Worm (Caenorhabditis elegans) whole organism, young adult: ENCODE results near the gene C26B2.7.
"Not testable (repeated sequence)": the region's sequence is repeated elsewhere in the genome, so short reads cannot be mapped to it uniquely, and the experiment has no call there.

Experiments
- B0019.2 ChIP-seq: fragments of 200-800 bp; sonication (Bioruptor generic); conservative IDR thresholded peaks from 2 replicates; pipeline ENCODE4 v1.3.6; 2022; ENCODE audit warnings: missing genetic modification reagents, missing genetic modification characterization, missing compliant biosample characterization
- C17E4.6 ChIP-seq: fragments of 200-800 bp; sonication (Bioruptor generic); IDR thresholded peaks from 2 replicates; pipeline ENCODE4 v1.3.6; 2022; ENCODE audit warnings: missing genetic modification reagents, missing genetic modification characterization, missing compliant biosample characterization
- D2030.7 ChIP-seq: fragments of 200-800 bp; sonication (Bioruptor generic); IDR thresholded peaks from 2 replicates; pipeline ENCODE4 v1.3.6; 2022; ENCODE audit warnings: missing genetic modification reagents, missing genetic modification characterization, missing compliant biosample characterization
- F33H1.4 ChIP-seq: fragments of 200-800 bp; sonication (Bioruptor generic); IDR thresholded peaks from 2 replicates; pipeline ENCODE4 v1.3.6; 2022; ENCODE audit warnings: missing genetic modification reagents, missing genetic modification characterization, missing compliant biosample characterization
- F49E8.2 ChIP-seq: sonication (generic microtip); optimal IDR thresholded peaks from 3 replicates; lab custom pipeline; 2017; ENCODE audit warnings: missing genetic modification characterization, mild to moderate bottlenecking, missing compliant biosample characterization, antibody characterized with exemption, moderate library complexity; ENCODE audit not compliant: insufficient read depth
- K12H6.12 ChIP-seq: fragments of 200-800 bp; sonication (Bioruptor generic); optimal IDR thresholded peaks from 2 replicates; lab custom pipeline; 2018; ENCODE audit warnings: mild to moderate bottlenecking, missing genetic modification characterization, missing compliant biosample characterization
- Y79H2A.3 ChIP-seq: fragments of 200-800 bp; sonication (Bioruptor generic); conservative IDR thresholded peaks from 2 replicates; pipeline ENCODE4 v1.3.6; 2022; ENCODE audit warnings: missing genetic modification reagents, missing genetic modification characterization, missing compliant biosample characterization
- Y95B8A.8 ChIP-seq: fragments of 200-800 bp; sonication (Bioruptor generic); IDR thresholded peaks from 2 replicates; pipeline ENCODE4 v1.3.6; 2022; ENCODE audit warnings: missing genetic modification reagents, missing genetic modification characterization, missing compliant biosample characterization
- ZK185.1 ChIP-seq: sonication (generic microtip); optimal IDR thresholded peaks from 2 replicates; lab custom pipeline; 2016; ENCODE audit warnings: mild to moderate bottlenecking, missing genetic modification characterization, missing compliant biosample characterization; ENCODE audit not compliant: poor library complexity, severe bottlenecking
- aptf-2 ChIP-seq: fragments of 200-800 bp; sonication (Bioruptor generic); conservative IDR thresholded peaks from 2 replicates; pipeline ENCODE4 v1.3.6; 2022; ENCODE audit warnings: missing genetic modification reagents, missing genetic modification characterization, missing compliant biosample characterization
- athp-1 ChIP-seq: sonication (generic microtip); optimal IDR thresholded peaks from 2 replicates; lab custom pipeline; 2017; ENCODE audit warnings: mild to moderate bottlenecking, missing genetic modification characterization, missing compliant biosample characterization
- attf-5 ChIP-seq: fragments of 200-800 bp; sonication (Bioruptor generic); optimal IDR thresholded peaks from 2 replicates; lab custom pipeline; 2018; ENCODE audit warnings: mild to moderate bottlenecking, missing genetic modification characterization, missing compliant biosample characterization
- attf-6 ChIP-seq: fragments of 200-800 bp; sonication (Bioruptor generic); IDR thresholded peaks from 2 replicates; pipeline ENCODE4 v1.3.6; 2022; ENCODE audit warnings: missing genetic modification reagents, missing genetic modification characterization, missing compliant biosample characterization
- ccch-3 ChIP-seq: fragments of 200-800 bp; sonication (Bioruptor generic); optimal IDR thresholded peaks from 2 replicates; lab custom pipeline; 2018; ENCODE audit warnings: mild to moderate bottlenecking, missing genetic modification characterization, missing compliant biosample characterization
- ceh-100 ChIP-seq: fragments of 200-800 bp; sonication (Bioruptor generic); IDR thresholded peaks from 2 replicates; pipeline ENCODE4 v1.3.6; 2022; ENCODE audit warnings: missing genetic modification reagents, missing genetic modification characterization, missing compliant biosample characterization
- ceh-27 ChIP-seq: fragments of 200-800 bp; sonication (Bioruptor generic); optimal IDR thresholded peaks from 2 replicates; lab custom pipeline; 2018; ENCODE audit warnings: mild to moderate bottlenecking, missing genetic modification characterization, moderate library complexity, missing compliant biosample characterization
- chd-7 ChIP-seq: sonication (generic microtip); optimal IDR thresholded peaks from 2 replicates; lab custom pipeline; 2016; ENCODE audit warnings: mild to moderate bottlenecking, missing genetic modification characterization, moderate library complexity, missing compliant biosample characterization
- die-1 ChIP-seq: sonication (generic microtip); optimal IDR thresholded peaks from 2 replicates; lab custom pipeline; 2016; ENCODE audit warnings: missing genotype, mild to moderate bottlenecking, missing genetic modification characterization, missing compliant biosample characterization
- dox-1 ChIP-seq: fragments of 200-800 bp; sonication (Bioruptor generic); IDR thresholded peaks from 2 replicates; pipeline ENCODE4 v1.3.6; 2022; ENCODE audit warnings: missing genetic modification reagents, missing genetic modification characterization, missing compliant biosample characterization
- egrh-3 ChIP-seq: fragments of 200-800 bp; sonication (Bioruptor generic); IDR thresholded peaks from 2 replicates; pipeline ENCODE4 v1.3.6; 2022; ENCODE audit warnings: missing genetic modification reagents, missing genetic modification characterization, missing compliant biosample characterization
- ekl-4 ChIP-seq: fragments of 200-800 bp; sonication (Bioruptor generic); IDR thresholded peaks from 2 replicates; pipeline ENCODE4 v1.3.6; 2022; ENCODE audit warnings: missing genetic modification reagents, missing genetic modification characterization, missing compliant biosample characterization
- him-1 ChIP-seq: sonication (generic microtip); optimal IDR thresholded peaks from 2 replicates; lab custom pipeline; 2016; ENCODE audit warnings: missing genotype, missing genetic modification reagents, missing genetic modification characterization, missing compliant biosample characterization
- hmg-1.2 ChIP-seq: fragments of 200-800 bp; sonication (Bioruptor generic); IDR thresholded peaks from 2 replicates; pipeline ENCODE4 v1.3.6; 2022; ENCODE audit warnings: missing genetic modification reagents, missing genetic modification characterization, missing compliant biosample characterization
- hrde-1 ChIP-seq: sonication (generic microtip); optimal IDR thresholded peaks from 2 replicates; lab custom pipeline; 2016; ENCODE audit warnings: missing genetic modification characterization, mild to moderate bottlenecking, missing compliant biosample characterization, moderate library complexity, missing genotype, missing genetic modification reagents, borderline replicate concordance
- hsf-1 ChIP-seq: fragments of 200-800 bp; sonication (Bioruptor generic); IDR thresholded peaks from 2 replicates; pipeline ENCODE4 v1.3.6; 2022; ENCODE audit warnings: missing genetic modification reagents, missing genetic modification characterization, missing compliant biosample characterization
- let-607 ChIP-seq, 2 experiments: fragments of 200-800 bp in 1 of 2; sonication (Bioruptor generic) in 1 of 2; sonication (generic microtip) in 1 of 2; optimal IDR thresholded peaks; 2 replicates each; lab custom pipeline; 2016 to 2018; ENCODE audit warnings: mild to moderate bottlenecking in 2 of 2, missing compliant biosample characterization in 2 of 2, missing genetic modification characterization in 2 of 2, moderate library complexity in 2 of 2, missing genotype in 1 of 2
- lin-35 ChIP-seq, 3 experiments: fragments of 150-350 bp in 2 of 3; sonication (generic microtip) in 1 of 3; optimal IDR thresholded peaks; 2 replicates each; lab custom pipeline; 2014 to 2018; ENCODE audit warnings: missing biosample characterization in 3 of 3, missing genetic modification characterization in 3 of 3, missing genetic modification reagents in 3 of 3
- lin-54 ChIP-seq: fragments of 200-800 bp; sonication (Bioruptor generic); optimal IDR thresholded peaks from 2 replicates; lab custom pipeline; 2018; ENCODE audit warnings: mild to moderate bottlenecking, missing genetic modification characterization, missing compliant biosample characterization
- lir-1 ChIP-seq: fragments of 200-800 bp; sonication (Bioruptor generic); conservative IDR thresholded peaks from 2 replicates; pipeline ENCODE4 v1.3.6; 2022; ENCODE audit warnings: missing genetic modification reagents, missing genetic modification characterization, missing compliant biosample characterization
- lsl-1 ChIP-seq: fragments of 200-800 bp; sonication (Bioruptor generic); optimal IDR thresholded peaks from 2 replicates; lab custom pipeline; 2018; ENCODE audit warnings: mild to moderate bottlenecking, missing genetic modification characterization, moderate library complexity, missing compliant biosample characterization
- madf-10 ChIP-seq: sonication (generic microtip); optimal IDR thresholded peaks from 2 replicates; lab custom pipeline; 2016; ENCODE audit warnings: mild to moderate bottlenecking, missing genetic modification characterization, missing compliant biosample characterization
- madf-6 ChIP-seq: fragments of 200-800 bp; sonication (Bioruptor generic); IDR thresholded peaks from 2 replicates; pipeline ENCODE4 v1.3.6; 2022; ENCODE audit warnings: missing genetic modification reagents, missing genetic modification characterization, missing compliant biosample characterization
- madf-8 ChIP-seq: fragments of 200-800 bp; sonication (Bioruptor generic); conservative IDR thresholded peaks from 2 replicates; pipeline ENCODE4 v1.3.6; 2022; ENCODE audit warnings: missing genetic modification reagents, missing genetic modification characterization, missing compliant biosample characterization
- mcd-1 ChIP-seq: fragments of 200-800 bp; sonication (Bioruptor generic); IDR thresholded peaks from 2 replicates; pipeline ENCODE4 v1.3.6; 2022; ENCODE audit warnings: missing genetic modification reagents, missing genetic modification characterization, missing compliant biosample characterization
- nhr-80 ChIP-seq: sonication (generic microtip); optimal IDR thresholded peaks from 2 replicates; lab custom pipeline; 2016; ENCODE audit warnings: missing genetic modification characterization, missing compliant biosample characterization
- pbrm-1 ChIP-seq: fragments of 200-800 bp; sonication (Bioruptor generic); IDR thresholded peaks from 2 replicates; pipeline ENCODE4 v1.3.6; 2022; ENCODE audit warnings: missing genetic modification reagents, missing genetic modification characterization, missing compliant biosample characterization
- rec-8 ChIP-seq, 2 experiments: sonication (generic microtip); optimal IDR thresholded peaks; 2 replicates each; lab custom pipeline; 2016; ENCODE audit warnings: mild to moderate bottlenecking in 2 of 2, missing genetic modification characterization in 2 of 2, missing genetic modification reagents in 2 of 2, missing genotype in 2 of 2, missing biosample characterization in 1 of 2, missing compliant biosample characterization in 1 of 2, moderate library complexity in 1 of 2
- snpc-3.4 ChIP-seq: sonication (generic microtip); optimal IDR thresholded peaks from 2 replicates; lab custom pipeline; 2017; ENCODE audit warnings: missing genetic modification characterization, mild to moderate bottlenecking, missing compliant biosample characterization, antibody characterized with exemption, moderate library complexity, missing genotype, missing genetic modification reagents
- snpc-4 ChIP-seq, 5 experiments: fragments of 150-350 bp in 1 of 5; sonication (generic microtip) in 4 of 5; optimal IDR thresholded peaks; 2 replicates each; lab custom pipeline; 2014 to 2018; ENCODE audit warnings: missing genetic modification characterization in 5 of 5, missing biosample characterization in 3 of 5, antibody characterized with exemption in 2 of 5, mild to moderate bottlenecking in 2 of 5, missing compliant biosample characterization in 2 of 5, missing genotype in 2 of 5, moderate library complexity in 2 of 5, missing genetic modification reagents in 1 of 5
- tbp1 ChIP-seq: fragments of 200-800 bp; sonication (Bioruptor generic); optimal IDR thresholded peaks from 2 replicates; lab custom pipeline; 2018; ENCODE audit warnings: mild to moderate bottlenecking, missing genetic modification characterization, missing compliant biosample characterization
- unc-130 ChIP-seq: sonication (generic microtip); optimal IDR thresholded peaks from 2 replicates; lab custom pipeline; 2016; ENCODE audit warnings: missing genetic modification reagents, missing genetic modification characterization, missing compliant biosample characterization
- zfh-2 ChIP-seq: fragments of 200-800 bp; sonication (Bioruptor generic); conservative IDR thresholded peaks from 2 replicates; pipeline ENCODE4 v1.3.6; 2022; ENCODE audit warnings: missing genetic modification reagents, missing genetic modification characterization, missing compliant biosample characterization
- ztf-18 ChIP-seq: sonication (generic microtip); optimal IDR thresholded peaks from 2 replicates; lab custom pipeline; 2016; ENCODE audit warnings: missing genotype, mild to moderate bottlenecking, missing genetic modification characterization, missing compliant biosample characterization
- ztf-26 ChIP-seq: sonication (generic microtip); optimal IDR thresholded peaks from 2 replicates; lab custom pipeline; 2017; ENCODE audit warnings: missing genetic modification characterization, missing compliant biosample characterization
- ztf-6 ChIP-seq: fragments of 200-800 bp; sonication (Bioruptor generic); IDR thresholded peaks from 2 replicates; pipeline ENCODE4 v1.3.6; 2022; ENCODE audit warnings: missing genetic modification reagents, missing genetic modification characterization, missing compliant biosample characterization

Gene C26B2.7

DNA sequence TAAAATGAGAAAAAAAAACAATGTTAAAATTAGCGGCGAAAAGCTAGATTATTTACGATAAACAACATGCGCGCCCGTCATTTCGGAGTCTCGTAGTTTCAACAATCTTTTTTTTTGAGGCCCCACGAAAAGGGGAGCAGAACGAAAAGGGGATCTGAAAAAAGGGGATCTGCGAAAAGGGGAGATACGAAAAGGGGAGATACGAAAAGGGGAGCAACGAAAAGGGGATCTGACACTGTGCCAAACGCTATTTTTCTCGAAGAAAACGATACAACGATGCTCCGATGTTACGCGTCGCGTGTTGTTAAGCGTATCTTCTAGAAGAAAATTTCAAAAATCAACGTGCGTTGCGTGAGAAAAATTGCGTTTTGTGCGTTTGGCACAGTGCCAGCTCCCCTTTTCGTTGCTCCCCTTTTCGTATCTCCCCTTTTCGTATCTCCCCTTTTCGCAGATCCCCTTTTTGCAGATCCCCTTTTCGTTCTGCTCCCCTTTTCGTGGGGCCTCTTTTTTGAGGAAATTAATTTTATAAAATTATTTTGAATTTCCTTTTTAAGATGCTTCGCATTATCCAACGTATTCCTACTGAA lies at the start of gene C26B2.7:
TSS of gene C26B2.7 (plus strand) at position 549 of the 587 bp plus-strand sequence.
- TF ChIP-seq madf-6 (GFP tag; lab: Robert Waterston, UW) = peak; percentile 66
- TF ChIP-seq D2030.7 (GFP tag; lab: Robert Waterston, UW) = peak; percentile 94
- peak; percentile 37 for TF ChIP-seq chd-7
- TF ChIP-seq let-607 (tag; optimal IDR thresholded peaks at IDR 0.05; lab: Kevin White, UChicago) = peak in 1 of 2 experiments; percentile 48
- peak; percentile 85 for TF ChIP-seq Y95B8A.8
- TF ChIP-seq K12H6.12 (tag; lab: Kevin White, UChicago) = peak; percentile 60
- TF ChIP-seq hrde-1 (tag; lab: Kevin White, UChicago) = peak; percentile 9
- peak; percentile 29 for TF ChIP-seq snpc-3.4
- peak; percentile 55; the same call in 1 of the 2 replicates for TF ChIP-seq hmg-1.2 (GFP tag; lab: Robert Waterston, UW)
- TF ChIP-seq lsl-1 (GFP tag; lab: Kevin White, UChicago) = peak; percentile 59
- peak; percentile 62; the same call in 1 of the 2 replicates for TF ChIP-seq pbrm-1 (GFP tag; lab: Robert Waterston, UW)
- TF ChIP-seq unc-130 (GFP tag; lab: Kevin White, UChicago) = peak; percentile 61
- TF ChIP-seq him-1 (tag; lab: Kevin White, UChicago) = peak; percentile 8
- peak; percentile 78 for TF ChIP-seq ZK185.1
- peak; percentile 75 for TF ChIP-seq ztf-18 (tag; lab: Kevin White, UChicago)
- TF ChIP-seq madf-10 (tag; lab: Kevin White, UChicago) = peak; percentile 84
- peak; percentile 69 for TF ChIP-seq lin-54
- peak; percentile 86 for TF ChIP-seq dox-1 (GFP tag; lab: Robert Waterston, UW)
- peak; percentile 87 for TF ChIP-seq aptf-2 (GFP tag; lab: Robert Waterston, UW)
- TF ChIP-seq attf-6 = 0 out of 2 replicates have a peak, but pooled peaks have one; percentile 14
- TF ChIP-seq mcd-1 (GFP tag; lab: Robert Waterston, UW) = peak; percentile 69
- TF ChIP-seq B0019.2 (GFP tag; lab: Robert Waterston, UW) = peak; percentile 80
- peak; percentile 18 for TF ChIP-seq ztf-26 (tag; lab: Kevin White, UChicago)
- peak; percentile 53 for TF ChIP-seq F49E8.2 (tag; lab: Kevin White, UChicago)
- TF ChIP-seq athp-1 (tag; lab: Kevin White, UChicago) = peak; percentile 58
- TF ChIP-seq attf-5 (GFP tag; lab: Kevin White, UChicago) = peak; percentile 78
- TF ChIP-seq die-1 (tag; lab: Kevin White, UChicago) = peak; percentile 54
- peak; percentile 77 for TF ChIP-seq hsf-1 (GFP tag; lab: Robert Waterston, UW)
- peak; percentile 60 for TF ChIP-seq F33H1.4
- TF ChIP-seq ceh-100 = peak; percentile 99
- TF ChIP-seq madf-8 = peak; percentile 63
- peak; percentile 44; the same call in 1 of the 2 replicates for TF ChIP-seq ztf-6 (GFP tag; lab: Robert Waterston, UW)
- TF ChIP-seq C17E4.6 = peak; percentile 82
- peak; percentile 59 for TF ChIP-seq ccch-3 (GFP tag; lab: Kevin White, UChicago)
- TF ChIP-seq lin-35 (GFP tag; optimal IDR thresholded peaks at IDR 0.05; lab: Kevin White, UChicago) = peak in 1 of 3 experiments; percentile 53
- TF ChIP-seq ekl-4 (GFP tag; lab: Robert Waterston, UW) = peak; percentile 57
- TF ChIP-seq nhr-80 (tag; lab: Kevin White, UChicago) = peak; percentile 26
- TF ChIP-seq Y79H2A.3 = 0 out of 2 replicates have a peak, but pooled peaks have one; percentile 61
- TF ChIP-seq ceh-27 (GFP tag; lab: Kevin White, UChicago) = peak; percentile 72
- peak; percentile 81 for TF ChIP-seq egrh-3 (GFP tag; lab: Robert Waterston, UW)
- TF ChIP-seq rec-8 (tag; optimal IDR thresholded peaks at IDR 0.05; lab: Kevin White, UChicago) = peak in 1 of 2 experiments; percentile 34
- not testable (repeated sequence) for TF ChIP-seq snpc-4 (GFP tag; optimal IDR thresholded peaks at IDR 0.05; lab: Kevin White, UChicago)
- TF ChIP-seq snpc-4 (tag; optimal IDR thresholded peaks at IDR 0.05; lab: Kevin White, UChicago) = peak in 3 of 4 experiments; percentile 11 to 59 (median 16)
- TF ChIP-seq lir-1 (GFP tag; lab: Robert Waterston, UW) = peak; percentile 77
- TF ChIP-seq zfh-2 (GFP tag; lab: Robert Waterston, UW) = peak; percentile 39; the same call in 1 of the 2 replicates
- peak; percentile 31 for TF ChIP-seq tbp1 (GFP tag; lab: Kevin White, UChicago)
